Worm (Caenorhabditis elegans) whole organism, L4 larva: ENCODE results near the gene R05G6.4.

Source experiments
- D1046.2 ChIP-seq: fragments of 200-800 bp; sonication (Bioruptor generic); IDR thresholded peaks from 2 replicates; pipeline ENCODE4 v1.3.6; 2022; ENCODE audit warnings: missing genetic modification characterization, missing compliant biosample characterization
- F26F4.8 ChIP-seq: fragments of 200-800 bp; sonication (Bioruptor generic); conservative IDR thresholded peaks from 2 replicates; pipeline ENCODE4 v1.3.6; 2022; ENCODE audit warnings: missing genetic modification characterization, missing compliant biosample characterization
- T20F7.1 ChIP-seq: fragments of 200-800 bp; sonication (Bioruptor generic); optimal IDR thresholded peaks from 2 replicates; lab custom pipeline; 2018; ENCODE audit warnings: mild to moderate bottlenecking, missing genetic modification characterization, missing compliant biosample characterization
- Y75B8A.6 ChIP-seq: fragments of 200-800 bp; sonication (Bioruptor generic); IDR thresholded peaks from 2 replicates; pipeline ENCODE4 v1.3.6; 2022; ENCODE audit warnings: missing genetic modification reagents, missing genetic modification characterization, missing compliant biosample characterization
- aha-1 ChIP-seq: fragments of 150-350 bp; peaks from one replicate; lab custom pipeline; 2014; ENCODE audit warnings: missing biosample characterization, missing genetic modification characterization
- aly-2 ChIP-seq: sonication (generic microtip); optimal IDR thresholded peaks from 2 replicates; lab custom pipeline; 2018; ENCODE audit warnings: missing biosample characterization, missing genetic modification characterization
- arid-1 ChIP-seq: fragments of 200-800 bp; sonication (Bioruptor generic); conservative IDR thresholded peaks from 2 replicates; pipeline ENCODE4 v1.3.6; 2022; ENCODE audit warnings: missing genetic modification reagents, missing genetic modification characterization, missing compliant biosample characterization
- attf-4 ChIP-seq: sonication (generic microtip); optimal IDR thresholded peaks from 3 replicates; lab custom pipeline; 2017; ENCODE audit warnings: missing biosample characterization, missing genetic modification characterization
- ceh-28 ChIP-seq: fragments of 150-350 bp; optimal IDR thresholded peaks from 2 replicates; lab custom pipeline; 2014; ENCODE audit warnings: missing biosample characterization, missing genetic modification reagents, missing genetic modification characterization
- ceh-44 ChIP-seq: fragments of 200-800 bp; sonication (Bioruptor generic); IDR thresholded peaks from 2 replicates; pipeline ENCODE4 v1.3.6; 2022; ENCODE audit warnings: missing genetic modification reagents, missing genetic modification characterization, missing compliant biosample characterization
- ceh-62 ChIP-seq: sonication (generic microtip); optimal IDR thresholded peaks from 2 replicates; lab custom pipeline; 2017; ENCODE audit warnings: missing biosample characterization, missing genetic modification characterization
- ceh-82 ChIP-seq: sonication (generic microtip); optimal IDR thresholded peaks from 2 replicates; lab custom pipeline; 2017; ENCODE audit warnings: missing biosample characterization, missing genetic modification characterization
- cey-2 ChIP-seq: sonication (generic microtip); optimal IDR thresholded peaks from 3 replicates; lab custom pipeline; 2017; ENCODE audit warnings: missing genetic modification characterization, mild to moderate bottlenecking, missing compliant biosample characterization, antibody characterized with exemption, borderline replicate concordance; ENCODE audit not compliant: insufficient read depth
- daf-16 ChIP-seq, 3 experiments: sonication (generic microtip); optimal IDR thresholded peaks; 2 replicates each; lab custom pipeline; 2016 to 2017; ENCODE audit warnings: missing genetic modification characterization in 3 of 3, missing genetic modification reagents in 3 of 3, mild to moderate bottlenecking in 2 of 3, missing compliant biosample characterization in 2 of 3, missing biosample characterization in 1 of 3, moderate library complexity in 1 of 3
- daf-19 ChIP-seq: fragments of 200-800 bp; sonication (Bioruptor generic); conservative IDR thresholded peaks from 2 replicates; pipeline ENCODE4 v1.3.6; 2022; ENCODE audit warnings: missing genetic modification characterization, missing compliant biosample characterization
- dmd-9 ChIP-seq: fragments of 200-800 bp; sonication (Bioruptor generic); IDR thresholded peaks from 2 replicates; pipeline ENCODE4 v1.3.6; 2022; ENCODE audit warnings: missing genetic modification reagents, missing genetic modification characterization, missing compliant biosample characterization
- dve-1 ChIP-seq: sonication (generic microtip); optimal IDR thresholded peaks from 2 replicates; lab custom pipeline; 2017; ENCODE audit warnings: antibody characterized with exemption, mild to moderate bottlenecking, missing genetic modification characterization, missing compliant biosample characterization; ENCODE audit not compliant: insufficient read depth
- egl-27 ChIP-seq: sonication (generic microtip); optimal IDR thresholded peaks from 3 replicates; lab custom pipeline; 2017; ENCODE audit warnings: missing biosample characterization, missing genetic modification reagents, missing genetic modification characterization
- fkh-10 ChIP-seq: fragments of 150-350 bp; optimal IDR thresholded peaks from 2 replicates; lab custom pipeline; 2014; ENCODE audit warnings: missing biosample characterization, missing genetic modification reagents, missing genetic modification characterization
- fos-1 ChIP-seq: fragments of 150-350 bp; optimal IDR thresholded peaks from 2 replicates; lab custom pipeline; 2014; ENCODE audit warnings: missing biosample characterization, missing genetic modification characterization
- hlh-30 ChIP-seq: sonication (generic microtip); optimal IDR thresholded peaks from 2 replicates; lab custom pipeline; 2017; ENCODE audit warnings: antibody characterized with exemption, mild to moderate bottlenecking, missing genetic modification characterization, missing compliant biosample characterization; ENCODE audit not compliant: insufficient read depth
- lim-7 ChIP-seq: fragments of 200-800 bp; sonication (Bioruptor generic); IDR thresholded peaks from 2 replicates; pipeline ENCODE4 v1.3.6; 2022; ENCODE audit warnings: missing genetic modification characterization, missing compliant biosample characterization
- lin-13 ChIP-seq: fragments of 150-350 bp; optimal IDR thresholded peaks from 2 replicates; lab custom pipeline; 2014; ENCODE audit warnings: missing biosample characterization, missing genetic modification reagents, missing genetic modification characterization
- lin-29 ChIP-seq: fragments of 200-800 bp; sonication (Bioruptor generic); IDR thresholded peaks from 2 replicates; pipeline ENCODE4 v1.3.6; 2022; ENCODE audit warnings: missing genetic modification reagents, missing genetic modification characterization, missing compliant biosample characterization
- lin-38 ChIP-seq: fragments of 200-800 bp; sonication (Bioruptor generic); IDR thresholded peaks from 2 replicates; pipeline ENCODE4 v1.3.6; 2022; ENCODE audit warnings: missing genetic modification reagents, missing genetic modification characterization, missing compliant biosample characterization
- lin-39 ChIP-seq: fragments of 150-350 bp; optimal IDR thresholded peaks from 2 replicates; lab custom pipeline; 2014; ENCODE audit warnings: missing biosample characterization, missing genetic modification reagents, missing genetic modification characterization
- lir-3 ChIP-seq: sonication (generic microtip); optimal IDR thresholded peaks from 2 replicates; lab custom pipeline; 2016; ENCODE audit warnings: mild to moderate bottlenecking, missing genetic modification characterization, missing compliant biosample characterization
- madf-9 ChIP-seq: fragments of 200-800 bp; sonication (Bioruptor generic); conservative IDR thresholded peaks from 2 replicates; pipeline ENCODE4 v1.3.6; 2022; ENCODE audit warnings: missing genetic modification reagents, missing genetic modification characterization, missing compliant biosample characterization
- mdl-1 ChIP-seq, 2 experiments: fragments of 150-350 bp in 1 of 2; sonication (generic microtip) in 1 of 2; optimal IDR thresholded peaks; 2 replicates each; lab custom pipeline; 2014 to 2017; ENCODE audit warnings: missing biosample characterization in 2 of 2, missing genetic modification characterization in 2 of 2
- mdt-29 ChIP-seq: fragments of 200-800 bp; sonication (Bioruptor generic); IDR thresholded peaks from 2 replicates; pipeline ENCODE4 v1.3.6; 2022; ENCODE audit warnings: missing genetic modification reagents, missing genetic modification characterization, missing compliant biosample characterization
- mep-1 ChIP-seq: fragments of 150-350 bp; sonication (generic microtip); optimal IDR thresholded peaks from 3 replicates; lab custom pipeline; 2014; ENCODE audit warnings: missing biosample characterization, missing genetic modification characterization
- nhr-10 ChIP-seq: fragments of 150-350 bp; optimal IDR thresholded peaks from 2 replicates; lab custom pipeline; 2014; ENCODE audit warnings: missing biosample characterization, missing genetic modification characterization
- nhr-102 ChIP-seq: sonication (generic microtip); optimal IDR thresholded peaks from 2 replicates; lab custom pipeline; 2016; ENCODE audit warnings: mild to moderate bottlenecking, missing genetic modification characterization, moderate library complexity, missing compliant biosample characterization
- nhr-11 ChIP-seq: fragments of 150-350 bp; optimal IDR thresholded peaks from 2 replicates; lab custom pipeline; 2014; ENCODE audit warnings: missing biosample characterization, missing genetic modification characterization
- nhr-111 ChIP-seq: fragments of 200-800 bp; sonication (Bioruptor generic); optimal IDR thresholded peaks from 2 replicates; lab custom pipeline; 2018; ENCODE audit warnings: mild to moderate bottlenecking, missing genetic modification characterization, missing compliant biosample characterization
- nhr-25 ChIP-seq: sonication (generic microtip); optimal IDR thresholded peaks from 2 replicates; lab custom pipeline; 2017; ENCODE audit warnings: missing genetic modification characterization, mild to moderate bottlenecking, missing compliant biosample characterization, antibody characterized with exemption, moderate library complexity, borderline replicate concordance; ENCODE audit not compliant: insufficient read depth
- nhr-28 ChIP-seq: fragments of 150-350 bp; optimal IDR thresholded peaks from 2 replicates; lab custom pipeline; 2014; ENCODE audit warnings: missing biosample characterization, missing genetic modification characterization
- nhr-6 ChIP-seq: fragments of 150-350 bp; optimal IDR thresholded peaks from 2 replicates; lab custom pipeline; 2014; ENCODE audit warnings: missing biosample characterization, missing genetic modification characterization
- pha-4 ChIP-seq, 2 experiments: fragments of 150-350 bp in 1 of 2; fragments of 200-800 bp in 1 of 2; sonication (Bioruptor generic) in 1 of 2; IDR thresholded peaks in 1 of 2; optimal IDR thresholded peaks in 1 of 2; 2 replicates each; pipeline versions ENCODE4 v1.3.6 to Lab custom; 2014 to 2022; ENCODE audit warnings: missing genetic modification characterization in 2 of 2, missing genetic modification reagents in 2 of 2, missing biosample characterization in 1 of 2, missing compliant biosample characterization in 1 of 2
- php-3 ChIP-seq: fragments of 200-800 bp; sonication (Bioruptor generic); IDR thresholded peaks from 2 replicates; pipeline ENCODE4 v1.3.6; 2022; ENCODE audit warnings: missing genetic modification reagents, missing genetic modification characterization, missing compliant biosample characterization
- rbr-2 ChIP-seq: sonication (generic microtip); optimal IDR thresholded peaks from 2 replicates; lab custom pipeline; 2016; ENCODE audit warnings: missing genotype, missing genetic modification characterization, missing compliant biosample characterization
- set-16 ChIP-seq: fragments of 200-800 bp; sonication (Bioruptor generic); IDR thresholded peaks from 2 replicates; pipeline ENCODE4 v1.3.6; 2022; ENCODE audit warnings: missing genetic modification reagents, missing genetic modification characterization, missing compliant biosample characterization
- unc-130 ChIP-seq: sonication (generic microtip); optimal IDR thresholded peaks from 2 replicates; lab custom pipeline; 2016; ENCODE audit warnings: missing genetic modification reagents, missing genetic modification characterization, missing compliant biosample characterization
- unc-62 ChIP-seq, 3 experiments: fragments of 150-350 bp in 1 of 3; sonication (generic microtip); optimal IDR thresholded peaks in 2 of 3; peaks in 1 of 3; 1 replicate in 1 of 3; 2 replicates in 2 of 3; lab custom pipeline; 2014 to 2017; ENCODE audit warnings: missing biosample characterization in 3 of 3, missing genetic modification characterization in 3 of 3, missing genetic modification reagents in 3 of 3, missing genotype in 1 of 3
- vab-7 ChIP-seq: fragments of 200-800 bp; sonication (Bioruptor generic); IDR thresholded peaks from 2 replicates; pipeline ENCODE4 v1.3.6; 2022; ENCODE audit warnings: missing genetic modification reagents, missing genetic modification characterization, missing compliant biosample characterization
- zag-1 ChIP-seq: fragments of 150-350 bp; optimal IDR thresholded peaks from 2 replicates; lab custom pipeline; 2014; ENCODE audit warnings: missing biosample characterization, missing genetic modification characterization
- zfp-2 ChIP-seq: sonication (generic microtip); optimal IDR thresholded peaks from 2 replicates; lab custom pipeline; 2016; ENCODE audit warnings: mild to moderate bottlenecking, missing genetic modification characterization, missing compliant biosample characterization
- zip-2 ChIP-seq: fragments of 150-350 bp; optimal IDR thresholded peaks from 2 replicates; lab custom pipeline; 2014; ENCODE audit warnings: missing biosample characterization, missing genetic modification characterization
- ztf-11 ChIP-seq: fragments of 150-350 bp; optimal IDR thresholded peaks from 2 replicates; lab custom pipeline; 2014; ENCODE audit warnings: missing biosample characterization, missing genetic modification characterization
- ztf-7 ChIP-seq: fragments of 150-350 bp; optimal IDR thresholded peaks from 2 replicates; lab custom pipeline; 2014; ENCODE audit warnings: missing biosample characterization, missing genetic modification characterization

R05G6.4 gene

ce11 chrIV:7549844-7550243, 36.8 kb downstream of the R05G6.4 start (continued):
- TF ChIP-seq fos-1 = no peak
- TF ChIP-seq nhr-28 = peak; percentile 70
- no peak for TF ChIP-seq nhr-25 (tag; lab: Kevin White, UChicago)
- no peak for TF ChIP-seq F26F4.8 (GFP tag; lab: Robert Waterston, UW)
- no peak for TF ChIP-seq T20F7.1
- TF ChIP-seq vab-7 (GFP tag; lab: Robert Waterston, UW) = 0 out of 2 replicates have a peak, but pooled peaks have one; percentile 23
- TF ChIP-seq hlh-30 (tag; lab: Kevin White, UChicago) = peak; percentile 61
- TF ChIP-seq ceh-62 (tag; lab: Kevin White, UChicago) = no peak
- TF ChIP-seq rbr-2 (tag; lab: Kevin White, UChicago) = peak; percentile 2
- peak in 1 of 2 experiments; percentile 6 for TF ChIP-seq mdl-1 (tag; optimal IDR thresholded peaks at IDR 0.05; lab: Kevin White, UChicago)
- no peak for TF ChIP-seq arid-1
- TF ChIP-seq madf-9 (GFP tag; lab: Robert Waterston, UW) = no peak
- no peak for TF ChIP-seq fkh-10
- TF ChIP-seq zip-2 (tag; lab: Kevin White, UChicago) = no peak
- TF ChIP-seq lin-38 (GFP tag; lab: Robert Waterston, UW) = peak; percentile 80
- TF ChIP-seq mep-1 (tag; lab: Kevin White, UChicago) = peak; percentile 68
- peak; percentile 29 for TF ChIP-seq lin-13 (GFP tag; lab: Kevin White, UChicago)
- TF ChIP-seq ceh-28 = no peak
- TF ChIP-seq zag-1 = no peak
- TF ChIP-seq php-3 (GFP tag; lab: Robert Waterston, UW) = no peak; the same call in 1 of the 2 replicates
- no peak for TF ChIP-seq dmd-9 (GFP tag; lab: Robert Waterston, UW)
- no peak for TF ChIP-seq attf-4 (tag; lab: Kevin White, UChicago)
- TF ChIP-seq zfp-2 (tag; lab: Kevin White, UChicago) = no peak
- no peak for TF ChIP-seq nhr-11 (tag; lab: Kevin White, UChicago)
- TF ChIP-seq daf-19 (GFP tag; lab: Robert Waterston, UW) = no peak
- TF ChIP-seq ceh-44 (GFP tag; lab: Robert Waterston, UW) = no peak
- TF ChIP-seq nhr-10 (tag; lab: Kevin White, UChicago) = no peak
- no peak for TF ChIP-seq pha-4 (GFP tag; IDR thresholded peaks at IDR 0.05; lab: Robert Waterston, UW)
- TF ChIP-seq pha-4 (tag; optimal IDR thresholded peaks at IDR 0.05; lab: Kevin White, UChicago) = no peak
- TF ChIP-seq set-16 (GFP tag; lab: Robert Waterston, UW) = 0 out of 2 replicates have a peak, but pooled peaks have one; percentile 17
- no peak for TF ChIP-seq lir-3 (tag; lab: Kevin White, UChicago)
- no peak for TF ChIP-seq egl-27 (tag; lab: Kevin White, UChicago)
- peak; percentile 25 for TF ChIP-seq nhr-102 (tag; lab: Kevin White, UChicago)
- TF ChIP-seq nhr-111 = no peak
- TF ChIP-seq cey-2 (tag; lab: Kevin White, UChicago) = no peak
- TF ChIP-seq ztf-11 = no peak
- TF ChIP-seq D1046.2 (GFP tag; lab: Robert Waterston, UW) = no peak
- TF ChIP-seq dve-1 = peak; percentile 61
- TF ChIP-seq ceh-82 (tag; lab: Kevin White, UChicago) = no peak
- peak; percentile 50 for TF ChIP-seq aha-1 (tag; lab: Kevin White, UChicago)
- no peak for TF ChIP-seq lim-7
- TF ChIP-seq mdt-29 (GFP tag; lab: Robert Waterston, UW) = no peak
- no peak for TF ChIP-seq aly-2 (tag; lab: Kevin White, UChicago)
- TF ChIP-seq nhr-6 (tag; lab: Kevin White, UChicago) = no peak
- TF ChIP-seq unc-130 (GFP tag; lab: Kevin White, UChicago) = no peak
- no peak for TF ChIP-seq lin-39
- TF ChIP-seq lin-29 (GFP tag; lab: Robert Waterston, UW) = no peak
- TF ChIP-seq Y75B8A.6 (GFP tag; lab: Robert Waterston, UW) = no peak
- TF ChIP-seq ztf-7 (tag; lab: Kevin White, UChicago) = no peak
- TF ChIP-seq daf-16 (GFP tag; optimal IDR thresholded peaks at IDR 0.05; lab: Kevin White, UChicago) = no peak
- peak; percentile 83 for TF ChIP-seq daf-16 (tag; optimal IDR thresholded peaks at IDR 0.05; lab: Kevin White, UChicago)
- TF ChIP-seq unc-62 (GFP tag; optimal IDR thresholded peaks at IDR 0.05 in 1 of 2; lab: Kevin White, UChicago) = no peak
- TF ChIP-seq unc-62 (tag; optimal IDR thresholded peaks at IDR 0.05; lab: Kevin White, UChicago) = no peak
